Worm (Caenorhabditis elegans) whole organism, early embryonic: ENCODE measurements around the gene D1044.6.

Source experiments
- F13C5.2 ChIP-seq: sonication (generic microtip); optimal IDR thresholded peaks from 2 replicates; lab custom pipeline; 2017; ENCODE audit warnings: mild to moderate bottlenecking, missing genetic modification characterization, inconsistent platforms, missing compliant biosample characterization
- aly-1 ChIP-seq: sonication (generic microtip); optimal IDR thresholded peaks from 2 replicates; lab custom pipeline; 2016; ENCODE audit warnings: missing genetic modification characterization, missing compliant biosample characterization
- ama-1 ChIP-seq: fragments of 150-350 bp; optimal IDR thresholded peaks from 2 replicates; lab custom pipeline; 2014
- ceh-13 ChIP-seq: fragments of 200-800 bp; sonication (Bioruptor generic); optimal IDR thresholded peaks from 2 replicates; lab custom pipeline; 2018; ENCODE audit warnings: mild to moderate bottlenecking, missing genetic modification characterization, missing compliant biosample characterization
- ceh-36 ChIP-seq: sonication (generic microtip); optimal IDR thresholded peaks from 2 replicates; lab custom pipeline; 2016; ENCODE audit warnings: missing genetic modification characterization, inconsistent platforms, missing compliant biosample characterization
- ets-7 ChIP-seq: sonication (generic microtip); optimal IDR thresholded peaks from 2 replicates; lab custom pipeline; 2016; ENCODE audit warnings: missing genotype, missing genetic modification characterization, missing compliant biosample characterization
- flt-1 ChIP-seq: fragments of 200-800 bp; sonication (Bioruptor generic); IDR thresholded peaks from 2 replicates; pipeline ENCODE4 v1.3.6; 2022; ENCODE audit warnings: missing genetic modification characterization, missing compliant biosample characterization
- hmg-4 ChIP-seq: fragments of 200-800 bp; sonication (Bioruptor generic); optimal IDR thresholded peaks from 2 replicates; lab custom pipeline; 2018; ENCODE audit warnings: mild to moderate bottlenecking, missing genetic modification characterization, missing compliant biosample characterization
- hnd-1 ChIP-seq: sonication (generic microtip); optimal IDR thresholded peaks from 2 replicates; lab custom pipeline; 2016; ENCODE audit warnings: missing genetic modification characterization, missing compliant biosample characterization
- sea-1 ChIP-seq: fragments of 200-800 bp; sonication (Bioruptor generic); conservative IDR thresholded peaks from 2 replicates; pipeline ENCODE4 v1.3.6; 2022; ENCODE audit warnings: missing genetic modification characterization, missing compliant biosample characterization
- tbx-11 ChIP-seq: fragments of 200-800 bp; sonication (Bioruptor generic); IDR thresholded peaks from 2 replicates; pipeline ENCODE4 v1.3.6; 2022; ENCODE audit warnings: missing genetic modification characterization, missing compliant biosample characterization
- tbx-37 ChIP-seq: fragments of 200-800 bp; sonication (Bioruptor generic); conservative IDR thresholded peaks from 2 replicates; pipeline ENCODE4 v1.3.6; 2022; ENCODE audit warnings: missing genetic modification reagents, missing genetic modification characterization, missing compliant biosample characterization

ce11 chrIII:5586925-5587324 is 43.9 kb upstream of the D1044.6 start, which contains the start of gene F56D2.2:
- TF ChIP-seq F13C5.2 (tag; lab: Kevin White, UChicago), result no peak
- TF ChIP-seq flt-1 (GFP tag; lab: Robert Waterston, UW), result no peak
- TF ChIP-seq ceh-13, result no peak
- TF ChIP-seq ama-1 (lab: Kevin White, UChicago), result no peak
- no peak for TF ChIP-seq tbx-37
- TF ChIP-seq aly-1, result no peak
- TF ChIP-seq sea-1 (GFP tag; lab: Robert Waterston, UW), result no peak
- TF ChIP-seq hmg-4 (GFP tag; lab: Kevin White, UChicago), result no peak
- TF ChIP-seq hnd-1 (tag; lab: Kevin White, UChicago), result no peak
- no peak for TF ChIP-seq ceh-36 (tag; lab: Kevin White, UChicago)
- TF ChIP-seq ets-7 (tag; lab: Kevin White, UChicago), result no peak
- TF ChIP-seq tbx-11 (GFP tag; lab: Robert Waterston, UW), result no peak
